Worm (Caenorhabditis elegans): ENCODE measurements around the gene ufm-1.

- TF ChIP-seq klf-2 (GFP tag; conservative IDR thresholded peaks at IDR 0.05) (no peak), cog-1 (tag; optimal IDR thresholded peaks at IDR 0.05) (no peak), flt-1 (GFP tag; IDR thresholded peaks at IDR 0.05) (no peak), ref-1 (GFP tag; conservative IDR thresholded peaks at IDR 0.05) (no peak), tab-1 (GFP tag; IDR thresholded peaks at IDR 0.05) (no peak), ztf-29 (GFP tag; IDR thresholded peaks at IDR 0.05) (no peak), ztf-23 (GFP tag; IDR thresholded peaks at IDR 0.05) (no peak), med-1 (GFP tag; optimal IDR thresholded peaks at IDR 0.05; ENCODE audit: insufficient read depth) (no peak), T22C8.4 (GFP tag; IDR thresholded peaks at IDR 0.05) (no peak)
Measured at ce11 chrIII:7814159-7815055, 44.4 kb upstream of the ufm-1 start, which contains the start of gene egl-5.

Measured in whole organism, midembryonic.